Fruit fly (Drosophila melanogaster) whole organism, embryonic: Measurements from ENCODE around the gene CG43675.

Source experiments
- ATbp ChIP-seq: fragments of 200-800 bp; sonication (Bioruptor generic); optimal IDR thresholded peaks from 2 replicates; lab custom pipeline; 2017; ENCODE audit warnings: missing biosample characterization, mild to moderate bottlenecking, missing genetic modification characterization, missing genetic modification reagents
- Atf6 ChIP-seq: fragments of 200-800 bp; sonication (Bioruptor generic); IDR thresholded peaks from 2 replicates; pipeline ENCODE4 v1.3.6; 2022; ENCODE audit warnings: missing biosample characterization, missing genetic modification characterization
- B-H1 ChIP-seq: fragments of 200-800 bp; sonication (Bioruptor generic); IDR thresholded peaks from 3 replicates; pipeline ENCODE4 v1.3.6; 2022; ENCODE audit warnings: missing biosample characterization, missing genetic modification characterization
- BtbVII ChIP-seq: fragments of 200-800 bp; sonication (Bioruptor generic); optimal IDR thresholded peaks from 3 replicates; lab custom pipeline; 2017; ENCODE audit warnings: missing biosample characterization, mild to moderate bottlenecking, missing genetic modification characterization
- Bteb2 ChIP-seq: fragments of 200-800 bp; sonication (Bioruptor generic); optimal IDR thresholded peaks from 2 replicates; lab custom pipeline; 2016; ENCODE audit warnings: missing biosample characterization, missing genetic modification characterization
- CG10543 ChIP-seq: fragments of 200-800 bp; sonication (Bioruptor generic); optimal IDR thresholded peaks from 3 replicates; lab custom pipeline; 2017; ENCODE audit warnings: missing biosample characterization, mild to moderate bottlenecking, missing genetic modification characterization, moderate library complexity
- CG12299 ChIP-seq: fragments of 200-800 bp; sonication (Bioruptor generic); optimal IDR thresholded peaks from 2 replicates; lab custom pipeline; 2018; ENCODE audit warnings: missing biosample characterization, mild to moderate bottlenecking, missing genetic modification characterization
- CG12391 ChIP-seq: fragments of 200-800 bp; sonication (Bioruptor generic); optimal IDR thresholded peaks from 3 replicates; lab custom pipeline; 2018; ENCODE audit warnings: missing biosample characterization, mild to moderate bottlenecking, missing genetic modification characterization, moderate library complexity
- CG14965 ChIP-seq: fragments of 200-800 bp; sonication (Bioruptor generic); optimal IDR thresholded peaks from 2 replicates; lab custom pipeline; 2016; ENCODE audit warnings: missing biosample characterization, missing genetic modification characterization, borderline replicate concordance
- CG15696 ChIP-seq: fragments of 200-800 bp; sonication (Bioruptor generic); optimal IDR thresholded peaks from 2 replicates; lab custom pipeline; 2019; ENCODE audit warnings: missing biosample characterization, mild to moderate bottlenecking, missing genetic modification characterization, moderate library complexity
- CG16863 ChIP-seq: fragments of 200-800 bp; sonication (Bioruptor generic); optimal IDR thresholded peaks from 3 replicates; lab custom pipeline; 2016; ENCODE audit warnings: missing biosample characterization, missing genetic modification characterization
- CG17361 ChIP-seq: fragments of 200-800 bp; sonication (Bioruptor generic); IDR thresholded peaks from 3 replicates; pipeline ENCODE4 v1.3.6; 2022; ENCODE audit warnings: missing biosample characterization, missing genetic modification characterization
- CG2712 ChIP-seq: fragments of 200-800 bp; optimal IDR thresholded peaks from 3 replicates; lab custom pipeline; 2019; ENCODE audit warnings: missing biosample characterization, mild to moderate bottlenecking, missing genetic modification characterization, moderate library complexity
- CG2875 ChIP-seq: fragments of 200-800 bp; sonication (Bioruptor generic); optimal IDR thresholded peaks from 2 replicates; lab custom pipeline; 2017; ENCODE audit warnings: missing biosample characterization, mild to moderate bottlenecking, missing genetic modification characterization, missing genetic modification reagents
- CG31224 ChIP-seq: fragments of 200-800 bp; sonication (Bioruptor generic); IDR thresholded peaks from 2 replicates; pipeline ENCODE4 v1.3.6; 2022; ENCODE audit warnings: missing biosample characterization, missing genetic modification characterization
- CG31388 ChIP-seq: fragments of 200-800 bp; sonication (Bioruptor generic); optimal IDR thresholded peaks from 2 replicates; lab custom pipeline; 2016; ENCODE audit warnings: missing biosample characterization, missing genetic modification characterization
- CG31441 ChIP-seq: fragments of 200-800 bp; sonication (Bioruptor generic); IDR thresholded peaks from 2 replicates; pipeline ENCODE4 v1.3.6; 2022; ENCODE audit warnings: missing biosample characterization, missing genetic modification characterization
- CG4282 ChIP-seq: fragments of 200-800 bp; sonication (Bioruptor generic); optimal IDR thresholded peaks from 2 replicates; lab custom pipeline; 2016; ENCODE audit warnings: missing biosample characterization, missing genetic modification characterization
- CG4360 ChIP-seq: fragments of 200-800 bp; sonication (Bioruptor generic); IDR thresholded peaks from 2 replicates; pipeline ENCODE4 v1.3.6; 2022; ENCODE audit warnings: missing biosample characterization, missing genetic modification characterization
- CG4707 ChIP-seq: fragments of 200-800 bp; sonication (Bioruptor generic); optimal IDR thresholded peaks from 2 replicates; lab custom pipeline; 2018; ENCODE audit warnings: missing biosample characterization, mild to moderate bottlenecking, missing genetic modification characterization, moderate library complexity
- CG7357 ChIP-seq: fragments of 200-800 bp; sonication (Bioruptor generic); IDR thresholded peaks from 3 replicates; pipeline ENCODE4 v1.3.6; 2022; ENCODE audit warnings: missing biosample characterization, missing genetic modification characterization
- CoRest ChIP-seq: fragments of 200-800 bp; sonication (Bioruptor generic); optimal IDR thresholded peaks from 3 replicates; lab custom pipeline; 2018; ENCODE audit warnings: missing biosample characterization, mild to moderate bottlenecking, missing genetic modification characterization, moderate library complexity
- Dip2 ChIP-seq: fragments of 200-800 bp; sonication (Bioruptor generic); IDR thresholded peaks from 2 replicates; pipeline ENCODE4 v1.3.6; 2022; ENCODE audit warnings: missing biosample characterization, missing genetic modification characterization
- Dp ChIP-seq: fragments of 200-800 bp; sonication (Bioruptor generic); optimal IDR thresholded peaks from 2 replicates; lab custom pipeline; 2018; ENCODE audit warnings: missing biosample characterization, mild to moderate bottlenecking, missing genetic modification characterization, moderate library complexity
- Ets65A ChIP-seq: fragments of 200-800 bp; sonication (Bioruptor generic); peaks from one replicate; lab custom pipeline; 2016; ENCODE audit warnings: missing biosample characterization, missing genetic modification characterization
- Gug ChIP-seq: fragments of 200-800 bp; sonication (Bioruptor generic); IDR thresholded peaks from 4 replicates; pipeline ENCODE4 v1.3.6; 2022; ENCODE audit warnings: missing biosample characterization, missing genetic modification characterization
- H2.0 ChIP-seq: fragments of 200-800 bp; sonication (Bioruptor generic); IDR thresholded peaks from 2 replicates; pipeline ENCODE4 v1.3.6; 2022; ENCODE audit warnings: missing biosample characterization, missing genetic modification characterization
- Hr51 ChIP-seq, 2 experiments: fragments of 200-800 bp; sonication (Bioruptor generic); optimal IDR thresholded peaks; 2 replicates in 1 of 2; 3 replicates in 1 of 2; lab custom pipeline; 2016 to 2018; ENCODE audit warnings: missing biosample characterization in 2 of 2, missing genetic modification characterization in 2 of 2, mild to moderate bottlenecking in 1 of 2, moderate library complexity in 1 of 2
- Max ChIP-seq: fragments of 200-800 bp; sonication (Bioruptor generic); optimal IDR thresholded peaks from 2 replicates; lab custom pipeline; 2016; ENCODE audit warnings: missing biosample characterization, mild to moderate bottlenecking, missing genetic modification characterization
- NFAT ChIP-seq: fragments of 200-800 bp; sonication (Bioruptor generic); IDR thresholded peaks from 2 replicates; pipeline ENCODE4 v1.3.6; 2022; ENCODE audit warnings: missing biosample characterization, missing genetic modification characterization
- Opbp ChIP-seq: fragments of 200-800 bp; sonication (Bioruptor generic); IDR thresholded peaks from 3 replicates; pipeline ENCODE4 v1.3.6; 2022; ENCODE audit warnings: missing biosample characterization, missing genetic modification characterization; ENCODE audit not compliant: partially characterized antibody
- Trl ChIP-seq, 3 experiments: fragments of >200 bp in 2 of 3; fragments of 200-800 bp in 1 of 3; sonication (Bioruptor generic) in 1 of 3; optimal IDR thresholded peaks; 2 replicates in 1 of 3; 3 replicates in 2 of 3; lab custom pipeline; 2016 to 2017; ENCODE audit warnings: missing biosample characterization in 1 of 3, missing genetic modification characterization in 1 of 3
- Usf ChIP-seq: fragments of 200-800 bp; sonication (Bioruptor generic); optimal IDR thresholded peaks from 2 replicates; lab custom pipeline; 2017; ENCODE audit warnings: missing genotype, missing biosample characterization, missing genetic modification characterization
- YL-1 ChIP-seq: fragments of 200-800 bp; sonication (Bioruptor generic); optimal IDR thresholded peaks from 3 replicates; lab custom pipeline; 2017; ENCODE audit warnings: missing biosample characterization, mild to moderate bottlenecking, missing genetic modification characterization
- ash1 ChIP-seq: fragments of 200-800 bp; sonication (Bioruptor generic); optimal IDR thresholded peaks from 2 replicates; lab custom pipeline; 2018; ENCODE audit warnings: missing biosample characterization, mild to moderate bottlenecking, missing genetic modification characterization
- cas ChIP-seq: fragments of 200-800 bp; sonication (Bioruptor generic); IDR thresholded peaks from 2 replicates; pipeline ENCODE4 v1.3.6; 2022; ENCODE audit warnings: missing biosample characterization, missing genetic modification characterization
- crc ChIP-seq: fragments of 200-800 bp; sonication (Bioruptor generic); optimal IDR thresholded peaks from 2 replicates; lab custom pipeline; 2016; ENCODE audit warnings: missing biosample characterization, missing genetic modification characterization
- da ChIP-seq: fragments of 200-800 bp; sonication (Bioruptor generic); optimal IDR thresholded peaks from 2 replicates; lab custom pipeline; 2016; ENCODE audit warnings: missing biosample characterization, missing genetic modification characterization
- en ChIP-seq: fragments of 200-800 bp; sonication (Bioruptor generic); optimal IDR thresholded peaks from 2 replicates; lab custom pipeline; 2016; ENCODE audit warnings: missing biosample characterization, missing genetic modification characterization
- exex ChIP-seq: fragments of 200-800 bp; sonication (Bioruptor generic); optimal IDR thresholded peaks from 4 replicates; lab custom pipeline; 2018; ENCODE audit warnings: missing biosample characterization, mild to moderate bottlenecking, missing genetic modification characterization, moderate library complexity
- fd64A ChIP-seq: fragments of 200-800 bp; sonication (Bioruptor generic); optimal IDR thresholded peaks from 3 replicates; lab custom pipeline; 2018; ENCODE audit warnings: missing biosample characterization, mild to moderate bottlenecking, missing genetic modification characterization
- grn ChIP-seq: fragments of 200-800 bp; sonication (Bioruptor generic); optimal IDR thresholded peaks from 3 replicates; lab custom pipeline; 2017; ENCODE audit warnings: missing biosample characterization, missing genetic modification characterization
- h ChIP-seq: fragments of >200 bp; optimal IDR thresholded peaks from 2 replicates; lab custom pipeline; 2017
- kah ChIP-seq: fragments of 200-800 bp; sonication (Bioruptor generic); optimal IDR thresholded peaks from 2 replicates; lab custom pipeline; 2018; ENCODE audit warnings: missing biosample characterization, mild to moderate bottlenecking, missing genetic modification characterization
- klu ChIP-seq: fragments of 200-800 bp; sonication (Bioruptor generic); IDR thresholded peaks from 2 replicates; pipeline ENCODE4 v1.3.6; 2022; ENCODE audit warnings: missing biosample characterization, missing genetic modification characterization
- luna ChIP-seq: fragments of 200-800 bp; sonication (Bioruptor generic); optimal IDR thresholded peaks from 2 replicates; lab custom pipeline; 2016; ENCODE audit warnings: missing biosample characterization, missing genetic modification characterization
- otp ChIP-seq: fragments of 200-800 bp; sonication (Bioruptor generic); IDR thresholded peaks from 3 replicates; pipeline ENCODE4, ENCODE4 v1.3.6; 2022; ENCODE audit warnings: missing biosample characterization, missing genetic modification characterization
- pzg ChIP-seq: fragments of 200-800 bp; sonication (Bioruptor generic); optimal IDR thresholded peaks from 3 replicates; lab custom pipeline; 2018; ENCODE audit warnings: missing biosample characterization, mild to moderate bottlenecking, missing genetic modification characterization, moderate library complexity
- salm ChIP-seq: fragments of 200-800 bp; sonication (Bioruptor generic); optimal IDR thresholded peaks from 2 replicates; lab custom pipeline; 2018; ENCODE audit warnings: missing biosample characterization, mild to moderate bottlenecking, missing genetic modification characterization
- sd ChIP-seq: fragments of 200-800 bp; sonication (Bioruptor generic); optimal IDR thresholded peaks from 3 replicates; lab custom pipeline; 2018; ENCODE audit warnings: missing biosample characterization, mild to moderate bottlenecking, missing genetic modification characterization, moderate library complexity
- sim ChIP-seq: fragments of 200-800 bp; sonication (Bioruptor generic); IDR thresholded peaks from 2 replicates; pipeline ENCODE4 v1.3.6; 2022; ENCODE audit warnings: missing biosample characterization, missing genetic modification characterization

The CG43675 gene

dm6 chr3R:9399951-9400392, 44.7 kb downstream of the CG43675 start, which contains the start of gene CG34117 (continued):
- TF ChIP-seq Gug (GFP tag; lab: Robert Waterston, UW) (peak; percentile 67; the same call in 3 of the 4 replicates), CG12391 (tag; lab: Kevin White, UChicago) (peak; percentile 91), salm (peak; percentile 67), fd64A (GFP tag; lab: Kevin White, UChicago) (no peak), CG16863 (GFP tag; lab: Kevin White, UChicago) (peak; percentile 41), Bteb2 (peak; percentile 73), B-H1 (peak; percentile 79; the same call in 2 of the 3 replicates), CG4707 (GFP tag; lab: Kevin White, UChicago) (peak; percentile 18), CG14965 (GFP tag; lab: Kevin White, UChicago) (no peak), ATbp (GFP tag; lab: Kevin White, UChicago) (peak; percentile 56), H2.0 (GFP tag; lab: Robert Waterston, UW) (peak; percentile 62), en (GFP tag; lab: Kevin White, UChicago) (no peak), pzg (GFP tag; lab: Kevin White, UChicago) (peak; percentile 50), CG15696 (tag; lab: Kevin White, UChicago) (peak; percentile 84), Trl (optimal IDR thresholded peaks at IDR 0.05; lab: Kevin White, UChicago) (no peak), Trl (GFP tag; optimal IDR thresholded peaks at IDR 0.05; lab: Kevin White, UChicago) (peak; percentile 56), Max (GFP tag; lab: Kevin White, UChicago) (peak; percentile 69), crc (GFP tag; lab: Kevin White, UChicago) (peak; percentile 21), NFAT (GFP tag; lab: Robert Waterston, UW) (peak; percentile 89), ash1 (GFP tag; lab: Kevin White, UChicago) (no peak), CG4360 (GFP tag; lab: Robert Waterston, UW) (no peak; the same call in 1 of the 2 replicates), CG31441 (GFP tag; lab: Robert Waterston, UW) (peak; percentile 79), CG31224 (GFP tag; lab: Robert Waterston, UW) (peak; percentile 55), da (GFP tag; lab: Kevin White, UChicago) (no peak), Atf6 (peak; percentile 82), sd (tag; lab: Kevin White, UChicago) (peak; percentile 89), exex (tag; lab: Kevin White, UChicago) (peak; percentile 59), CG17361 (GFP tag; lab: Robert Waterston, UW) (peak; percentile 84), CG4282 (GFP tag; lab: Kevin White, UChicago) (no peak), Dp (GFP tag; lab: Kevin White, UChicago) (peak; percentile 4), CoRest (tag; lab: Kevin White, UChicago) (peak; percentile 78), Opbp (GFP tag; lab: Robert Waterston, UW) (no peak), CG10543 (GFP tag; lab: Kevin White, UChicago) (peak; percentile 71), otp (GFP tag; lab: Robert Waterston, UW) (peak; percentile 66; the same call in 2 of the 3 replicates), h (lab: Kevin White, UChicago) (no peak), Ets65A (GFP tag; lab: Kevin White, UChicago) (no peak), CG12299 (tag; lab: Kevin White, UChicago) (peak; percentile 83), Hr51 (GFP tag; optimal IDR thresholded peaks at IDR 0.05; lab: Kevin White, UChicago) (peak; percentile 53 to 83), CG31388 (GFP tag; lab: Kevin White, UChicago) (peak; percentile 46), cas (GFP tag; lab: Robert Waterston, UW) (0 out of 2 replicates have a peak, but pooled peaks have one; percentile 18), Dip2 (no peak), sim (GFP tag; lab: Robert Waterston, UW) (no peak), klu (GFP tag; lab: Robert Waterston, UW) (peak; percentile 67), grn (GFP tag; lab: Kevin White, UChicago) (no peak), kah (GFP tag; lab: Kevin White, UChicago) (peak; percentile 61), BtbVII (peak; percentile 75), Usf (GFP tag; lab: Kevin White, UChicago) (peak; percentile 18), CG2875 (GFP tag; lab: Kevin White, UChicago) (peak; percentile 48), YL-1 (GFP tag; lab: Kevin White, UChicago) (peak; percentile 59), CG2712 (tag; lab: Kevin White, UChicago) (peak; percentile 88), CG7357 (GFP tag; lab: Robert Waterston, UW) (peak; percentile 55; the same call in 2 of the 3 replicates), luna (GFP tag; lab: Kevin White, UChicago) (no peak)
